Fruit fly (Drosophila melanogaster): ENCODE data around the gene CG1582.

Gene CG1582

dm6 chrX:10899232-10899631, at the start of gene CG1582:
Gene CG1582, minus strand, starts transcription at chrX:10899302.
- TF ChIP-seq CG3847 (GFP tag; IDR thresholded peaks at IDR 0.05) (peak; percentile 57), CG2120 (GFP tag; optimal IDR thresholded peaks at IDR 0.05) (peak; percentile 27), pzg (GFP tag; optimal IDR thresholded peaks at IDR 0.05) (peak; percentile 52), CG10147 (GFP tag; optimal IDR thresholded peaks at IDR 0.05) (peak; percentile 36), Fer1 (GFP tag; optimal IDR thresholded peaks at IDR 0.05) (peak; percentile 50), CG17829 (tag; optimal IDR thresholded peaks at IDR 0.05) (peak; percentile 38), CG13287 (GFP tag; IDR thresholded peaks at IDR 0.05; ENCODE audit: partially characterized antibody) (peak; percentile 43; the same call in 1 of the 2 replicates), emc (GFP tag; optimal IDR thresholded peaks at IDR 0.05) (no peak), Sry-β (GFP tag; optimal IDR thresholded peaks at IDR 0.05) (peak; percentile 98), CG11695 (GFP tag; IDR thresholded peaks at IDR 0.05) (no peak), Dref (GFP tag; IDR thresholded peaks at IDR 0.05) (peak; percentile 70), CG2712 (tag; optimal IDR thresholded peaks at IDR 0.05) (peak; percentile 42), stwl (tag; optimal IDR thresholded peaks at IDR 0.05) (peak; percentile 33), Fer3 (tag; optimal IDR thresholded peaks at IDR 0.05) (peak; percentile 1), Abd-B (GFP tag; optimal IDR thresholded peaks at IDR 0.05) (peak; percentile 13), unpg (GFP tag; optimal IDR thresholded peaks at IDR 0.05) (peak; percentile 14), CG9215 (GFP tag; IDR thresholded peaks at IDR 0.05) (0 out of 2 replicates have a peak, but pooled peaks have one; percentile 20), ash1 (GFP tag; optimal IDR thresholded peaks at IDR 0.05) (no peak), fd3F (GFP tag; optimal IDR thresholded peaks at IDR 0.05) (no peak), CG12155 (GFP tag; optimal IDR thresholded peaks at IDR 0.05) (peak; percentile 6), mam (GFP tag; optimal IDR thresholded peaks at IDR 0.05) (peak; percentile 3), CG12659 (GFP tag; optimal IDR thresholded peaks at IDR 0.05) (peak; percentile 34), cad (GFP tag; optimal IDR thresholded peaks at IDR 0.05) (no peak), CG17612 (GFP tag; IDR thresholded peaks at IDR 0.05) (no peak), CG9932 (GFP tag; IDR thresholded peaks at IDR 0.05) (peak; percentile 47), Xbp1 (GFP tag; optimal IDR thresholded peaks at IDR 0.05) (peak; percentile 23), CG11247 (GFP tag; IDR thresholded peaks at IDR 0.05) (no peak), gcm2 (GFP tag; optimal IDR thresholded peaks at IDR 0.05) (no peak), knrl (GFP tag; IDR thresholded peaks at IDR 0.05; ENCODE audit: partially characterized antibody) (peak; percentile 27; the same call in 1 of the 3 replicates), CG12391 (tag; optimal IDR thresholded peaks at IDR 0.05) (peak; percentile 53), nmo (GFP tag; optimal IDR thresholded peaks at IDR 0.05) (peak; percentile 62), CG8388 (GFP tag; optimal IDR thresholded peaks at IDR 0.05) (peak; percentile 83), Scr (GFP tag; IDR thresholded peaks at IDR 0.05; ENCODE audit: partially characterized antibody) (no peak), ara (GFP tag; IDR thresholded peaks at IDR 0.05) (no peak), dmrt11E (tag; optimal IDR thresholded peaks at IDR 0.05) (peak; percentile 21), grau (tag; optimal IDR thresholded peaks at IDR 0.05) (peak; percentile 50), sqz (GFP tag; optimal IDR thresholded peaks at IDR 0.05) (no peak), gfzf (GFP tag; optimal IDR thresholded peaks at IDR 0.05) (peak; percentile 50), BtbVII (GFP tag; optimal IDR thresholded peaks at IDR 0.05) (no peak), zen (tag; optimal IDR thresholded peaks at IDR 0.05) (peak; percentile 5), Xrp1 (GFP tag; IDR thresholded peaks at IDR 0.05) (no peak), CG33557 (GFP tag; optimal IDR thresholded peaks at IDR 0.05) (peak; percentile 24), CG4424 (GFP tag; optimal IDR thresholded peaks at IDR 0.05) (no peak), CG7928 (GFP tag; optimal IDR thresholded peaks at IDR 0.05) (no peak), sob (GFP tag; IDR thresholded peaks at IDR 0.05) (0 out of 2 replicates have a peak, but pooled peaks have one; percentile 6), lab (GFP tag; optimal IDR thresholded peaks at IDR 0.05) (peak; percentile 10), CG12942 (GFP tag; optimal IDR thresholded peaks at IDR 0.05) (no peak), Med (GFP tag) (peak; percentile 51), gsb-n (tag; optimal IDR thresholded peaks at IDR 0.05) (no peak), CG17186 (GFP tag; optimal IDR thresholded peaks at IDR 0.05) (peak; percentile 91)

Measured in whole organism, embryonic.